Worm (Caenorhabditis elegans): ENCODE results near the gene nurf-1.

Gene nurf-1

DNA sequence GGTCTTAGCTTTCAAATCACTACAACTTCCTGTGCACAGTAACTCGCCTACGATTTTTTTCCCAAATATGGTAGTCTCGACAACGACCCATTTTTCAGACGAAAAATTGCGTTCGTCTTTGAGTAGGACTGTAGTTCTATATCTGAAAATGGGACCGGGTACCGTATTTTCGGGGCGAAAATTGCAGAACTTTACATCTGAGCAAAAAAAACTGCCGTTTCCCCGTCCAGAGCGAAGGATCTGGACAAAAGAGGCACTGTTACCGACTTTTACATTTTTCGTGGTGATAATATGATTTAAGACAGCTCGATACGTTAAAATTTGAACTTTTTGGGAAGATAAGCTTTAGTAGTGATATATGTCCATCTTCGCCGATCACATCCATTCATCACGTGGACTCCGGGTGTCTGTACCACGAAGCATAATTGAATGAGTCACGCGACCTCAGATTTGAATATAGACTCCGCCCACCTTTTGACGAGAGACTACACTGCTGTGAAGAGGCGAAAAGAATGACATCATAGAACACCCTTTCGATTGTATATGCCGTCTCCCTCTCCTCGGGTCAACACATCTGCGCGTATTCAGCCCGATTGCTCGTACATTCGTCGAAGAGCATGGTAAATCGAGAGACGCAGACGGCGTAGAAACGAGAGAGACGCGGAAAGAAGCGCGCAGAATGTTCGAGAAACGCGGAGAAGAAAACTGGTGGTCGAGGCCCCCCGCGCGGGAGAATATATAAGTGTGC is 14.4 kb downstream of the nurf-1 start (continued):
- TF ChIP-seq dmd-9 (GFP tag; IDR thresholded peaks at IDR 0.05) (no peak), arid-1 (GFP tag; conservative IDR thresholded peaks at IDR 0.05) (peak; percentile 62; the same call in 1 of the 2 replicates), php-3 (GFP tag; IDR thresholded peaks at IDR 0.05) (peak; percentile 38; the same call in 1 of the 2 replicates), lin-15B (tag; optimal IDR thresholded peaks at IDR 0.05) (no peak), mxl-3 (GFP tag; optimal IDR thresholded peaks at IDR 0.05) (peak; percentile 70)

DNA sequence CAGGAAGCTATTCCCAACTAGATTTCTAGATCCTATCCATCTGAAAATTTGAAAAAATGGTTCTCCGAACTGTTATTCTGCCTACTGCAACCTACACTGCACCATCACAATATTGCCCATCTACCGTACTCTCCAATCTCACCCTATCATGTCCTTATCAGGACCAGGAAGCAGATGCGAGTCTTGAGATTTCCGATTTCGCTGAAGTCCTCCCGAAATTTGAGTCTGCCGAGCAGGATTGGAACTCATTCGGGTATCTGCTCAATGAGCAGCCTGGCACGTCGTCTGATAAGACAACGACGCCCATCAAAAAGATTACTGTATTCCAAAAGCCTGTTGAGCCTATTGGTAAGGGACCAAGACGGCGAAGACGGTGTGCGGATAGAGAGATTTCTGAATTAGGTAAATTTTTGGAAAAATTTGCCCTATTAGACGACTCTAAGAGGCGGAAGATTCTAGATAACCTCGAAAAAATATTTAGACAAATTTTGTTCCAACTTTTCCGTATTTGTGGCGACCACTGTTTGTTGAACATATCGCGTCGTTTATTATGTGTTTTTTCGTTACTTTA is 15.1 kb downstream of the nurf-1 start:
- peak; percentile 6 for TF ChIP-seq lin-13 (GFP tag; optimal IDR thresholded peaks at IDR 0.05)
- no peak for TF ChIP-seq dmd-8 (GFP tag; IDR thresholded peaks at IDR 0.05)
- TF ChIP-seq ceh-20 (GFP tag; IDR thresholded peaks at IDR 0.05): 0 out of 2 replicates have a peak, but pooled peaks have one; percentile 1
- peak; percentile 10 for TF ChIP-seq F10B5.3 (tag; optimal IDR thresholded peaks at IDR 0.05)
- no peak for TF ChIP-seq daf-16 (GFP tag; optimal IDR thresholded peaks at IDR 0.05)
- TF ChIP-seq daf-16 (tag; optimal IDR thresholded peaks at IDR 0.05): peak; percentile 12
- peak; percentile 38 for TF ChIP-seq aha-1 (tag)

DNA sequence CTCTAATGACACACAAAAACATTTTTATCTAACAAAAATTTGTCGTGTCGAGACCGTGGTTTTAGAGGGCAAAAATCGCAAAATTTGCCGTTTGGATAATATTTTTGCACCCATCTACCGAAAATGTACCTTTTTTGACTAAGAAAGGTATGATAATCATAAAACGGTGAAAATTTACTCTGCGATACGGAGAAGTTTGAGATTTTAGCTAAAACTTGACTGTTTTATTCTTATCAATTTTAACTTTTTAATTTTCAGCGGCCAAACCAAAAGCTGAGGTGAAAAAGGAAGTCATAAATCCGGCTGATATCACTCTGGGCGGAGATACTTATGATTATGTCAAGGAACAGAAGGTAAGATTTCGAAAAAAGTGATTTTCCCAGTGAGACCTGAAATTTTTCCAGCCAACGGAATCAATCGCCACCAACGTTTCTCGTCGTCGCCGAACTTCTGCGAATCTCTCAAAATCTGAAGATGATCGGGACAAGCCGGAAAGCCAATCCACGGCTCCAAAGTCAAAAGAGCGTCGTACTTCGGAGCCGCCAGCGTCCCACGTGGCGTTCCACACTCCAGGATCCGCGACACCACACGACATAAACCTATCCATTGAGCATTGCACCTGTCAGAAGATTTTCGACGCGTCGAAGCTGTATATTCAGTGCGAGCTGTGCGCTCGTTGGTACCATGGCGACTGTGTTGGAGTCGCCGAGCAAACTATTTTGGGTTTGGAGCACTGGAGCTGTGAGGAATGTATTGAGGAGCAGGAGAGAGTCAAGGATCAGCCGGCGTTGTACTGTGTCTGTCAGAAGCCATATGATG is 15.8 kb downstream of the nurf-1 start:
- TF ChIP-seq jun-1 (tag; optimal IDR thresholded peaks at IDR 0.05) (no peak), aha-1 (tag) (peak; percentile 88), hlh-11 (tag; optimal IDR thresholded peaks at IDR 0.05) (no peak), ztf-11 (tag; optimal IDR thresholded peaks at IDR 0.05) (no peak), nhr-28 (tag; optimal IDR thresholded peaks at IDR 0.05) (peak; percentile 0), T26A8.4 (GFP tag; IDR thresholded peaks at IDR 0.05) (peak; percentile 66), F49E8.2 (tag; optimal IDR thresholded peaks at IDR 0.05; ENCODE audit: borderline replicate concordance) (no peak), dve-1 (tag; optimal IDR thresholded peaks at IDR 0.05; ENCODE audit: insufficient read depth) (no peak), D1046.2 (GFP tag; IDR thresholded peaks at IDR 0.05) (no peak), madf-5 (GFP tag; IDR thresholded peaks at IDR 0.05) (no peak), F44E2.7 (GFP tag; IDR thresholded peaks at IDR 0.05) (no peak), duxl-1 (tag; optimal IDR thresholded peaks at IDR 0.05; ENCODE audit: poor library complexity) (peak; percentile 7), daf-19 (GFP tag; conservative IDR thresholded peaks at IDR 0.05) (0 out of 2 replicates have a peak, but pooled peaks have one; percentile 11), lsy-2 (tag; optimal IDR thresholded peaks at IDR 0.05) (peak in 1 of 2 experiments; percentile 11), dmd-9 (GFP tag; IDR thresholded peaks at IDR 0.05) (no peak), nhr-10 (tag; optimal IDR thresholded peaks at IDR 0.05) (no peak), ctbp-1 (GFP tag; IDR thresholded peaks at IDR 0.05) (no peak), dmd-6 (GFP tag; IDR thresholded peaks at IDR 0.05) (no peak), unc-62 (GFP tag; optimal IDR thresholded peaks at IDR 0.05 in 1 of 2) (peak in 1 of 2 experiments; percentile 61), unc-62 (tag; optimal IDR thresholded peaks at IDR 0.05) (no peak), daf-16 (GFP tag; optimal IDR thresholded peaks at IDR 0.05) (no peak), daf-16 (tag; optimal IDR thresholded peaks at IDR 0.05) (no peak), spr-1 (tag; optimal IDR thresholded peaks at IDR 0.05) (no peak), saeg-2 (GFP tag; IDR thresholded peaks at IDR 0.05) (no peak), ceh-82 (tag; optimal IDR thresholded peaks at IDR 0.05) (no peak), ZK546.5 (tag; optimal IDR thresholded peaks at IDR 0.05) (no peak), sdz-12 (GFP tag; optimal IDR thresholded peaks at IDR 0.05) (no peak), dpl-1 (GFP tag; optimal IDR thresholded peaks at IDR 0.05) (no peak), pha-4 (GFP tag; IDR thresholded peaks at IDR 0.05) (no peak; the same call in 1 of the 2 replicates), pha-4 (tag; optimal IDR thresholded peaks at IDR 0.05) (peak; percentile 83), ceh-44 (GFP tag; IDR thresholded peaks at IDR 0.05) (no peak), lin-13 (GFP tag; optimal IDR thresholded peaks at IDR 0.05) (no peak), spr-3 (GFP tag; optimal IDR thresholded peaks at IDR 0.05) (no peak), ceh-20 (GFP tag; IDR thresholded peaks at IDR 0.05) (no peak), F10B5.3 (tag; optimal IDR thresholded peaks at IDR 0.05) (no peak), daf-12 (tag; optimal IDR thresholded peaks at IDR 0.05) (no peak), nhr-77 (tag; optimal IDR thresholded peaks at IDR 0.05) (no peak), mxl-3 (GFP tag; optimal IDR thresholded peaks at IDR 0.05) (no peak), set-16 (GFP tag; IDR thresholded peaks at IDR 0.05) (peak; percentile 67; the same call in 1 of the 2 replicates)
